Fruit fly (Drosophila melanogaster) whole organism, embryonic: ENCODE measurements around the gene thoc7.

Source experiments
- B-H2 ChIP-seq: fragments of 200-800 bp; sonication (Bioruptor generic); optimal IDR thresholded peaks from 2 replicates; lab custom pipeline; 2018; ENCODE audit warnings: missing biosample characterization, mild to moderate bottlenecking, missing genetic modification characterization
- Blimp-1 ChIP-seq: fragments of 200-800 bp; sonication (Bioruptor generic); optimal IDR thresholded peaks from 3 replicates; lab custom pipeline; 2018; ENCODE audit warnings: missing biosample characterization, missing genetic modification characterization, mild to moderate bottlenecking, moderate library complexity, missing genetic modification reagents
- BtbVII ChIP-seq: fragments of 200-800 bp; sonication (Bioruptor generic); optimal IDR thresholded peaks from 3 replicates; lab custom pipeline; 2017; ENCODE audit warnings: missing biosample characterization, mild to moderate bottlenecking, missing genetic modification characterization
- CG1024 ChIP-seq: fragments of 200-800 bp; sonication (Bioruptor generic); IDR thresholded peaks from 2 replicates; pipeline ENCODE4 v1.3.6; 2022; ENCODE audit warnings: missing biosample characterization, missing genetic modification characterization
- CG11504 ChIP-seq: fragments of 200-800 bp; sonication (Bioruptor generic); optimal IDR thresholded peaks from 3 replicates; lab custom pipeline; 2019; ENCODE audit warnings: missing biosample characterization, mild to moderate bottlenecking, missing genetic modification characterization, moderate library complexity
- CG12071 ChIP-seq: fragments of 200-800 bp; sonication (Bioruptor generic); optimal IDR thresholded peaks from 3 replicates; lab custom pipeline; 2018; ENCODE audit warnings: missing biosample characterization, mild to moderate bottlenecking, missing genetic modification characterization
- CG12155 ChIP-seq: fragments of 200-800 bp; sonication (Bioruptor generic); optimal IDR thresholded peaks from 3 replicates; lab custom pipeline; 2016; ENCODE audit warnings: missing biosample characterization, missing genetic modification characterization
- CG13424 ChIP-seq: fragments of 200-800 bp; sonication (Bioruptor generic); optimal IDR thresholded peaks from 2 replicates; lab custom pipeline; 2019; ENCODE audit warnings: missing biosample characterization, mild to moderate bottlenecking, missing genetic modification characterization, moderate library complexity
- CG14441 ChIP-seq: fragments of 200-800 bp; sonication (Bioruptor generic); IDR thresholded peaks from 2 replicates; pipeline ENCODE4 v1.3.6; 2022; ENCODE audit warnings: missing biosample characterization, missing genetic modification characterization
- CG17568 ChIP-seq: fragments of 200-800 bp; sonication (Bioruptor generic); optimal IDR thresholded peaks from 2 replicates; lab custom pipeline; 2018; ENCODE audit warnings: missing biosample characterization, mild to moderate bottlenecking, missing genetic modification characterization, moderate library complexity
- CG1832 ChIP-seq: fragments of 200-800 bp; sonication (Bioruptor generic); optimal IDR thresholded peaks from 2 replicates; lab custom pipeline; 2017; ENCODE audit warnings: missing biosample characterization, mild to moderate bottlenecking, missing genetic modification characterization, inconsistent platforms
- CG33557 ChIP-seq: fragments of 200-800 bp; sonication (Bioruptor generic); optimal IDR thresholded peaks from 2 replicates; lab custom pipeline; 2019; ENCODE audit warnings: missing biosample characterization, mild to moderate bottlenecking, missing genetic modification characterization, moderate library complexity
- CG4328 ChIP-seq: fragments of 200-800 bp; sonication (Bioruptor generic); optimal IDR thresholded peaks from 3 replicates; lab custom pipeline; 2017; ENCODE audit warnings: missing biosample characterization, missing genetic modification reagents, missing genetic modification characterization
- CG4730 ChIP-seq: fragments of 200-800 bp; sonication (Bioruptor generic); IDR thresholded peaks from 2 replicates; pipeline ENCODE4 v1.3.6; 2022; ENCODE audit warnings: missing biosample characterization, missing genetic modification characterization
- CG4820 ChIP-seq: fragments of 200-800 bp; sonication (Bioruptor generic); optimal IDR thresholded peaks from 3 replicates; lab custom pipeline; 2016; ENCODE audit warnings: missing biosample characterization, missing genetic modification characterization
- CG7556 ChIP-seq: fragments of 200-800 bp; sonication (Bioruptor generic); optimal IDR thresholded peaks from 2 replicates; lab custom pipeline; 2017; ENCODE audit warnings: missing biosample characterization, mild to moderate bottlenecking, missing genetic modification characterization
- CG9876 ChIP-seq: fragments of 200-800 bp; sonication (Bioruptor generic); optimal IDR thresholded peaks from 2 replicates; lab custom pipeline; 2016; ENCODE audit warnings: missing biosample characterization, missing genetic modification characterization
- CG9932 ChIP-seq: fragments of 200-800 bp; sonication (Bioruptor generic); IDR thresholded peaks from 2 replicates; pipeline ENCODE4 v1.3.6; 2022; ENCODE audit warnings: missing biosample characterization, missing genetic modification characterization
- CHES-1-like ChIP-seq: fragments of 200-800 bp; sonication (Bioruptor generic); optimal IDR thresholded peaks from 2 replicates; lab custom pipeline; 2016; ENCODE audit warnings: missing biosample characterization, missing genetic modification characterization
- CrebB ChIP-seq: fragments of 200-800 bp; sonication (Bioruptor generic); optimal IDR thresholded peaks from 3 replicates; lab custom pipeline; 2018; ENCODE audit warnings: missing biosample characterization, mild to moderate bottlenecking, missing genetic modification characterization
- Dip2 ChIP-seq: fragments of 200-800 bp; sonication (Bioruptor generic); IDR thresholded peaks from 2 replicates; pipeline ENCODE4 v1.3.6; 2022; ENCODE audit warnings: missing biosample characterization, missing genetic modification characterization
- Hr78 ChIP-seq, 2 experiments: fragments of 200-800 bp in 1 of 2; fragments of >200 bp in 1 of 2; sonication (Bioruptor generic) in 1 of 2; optimal IDR thresholded peaks; 2 replicates each; lab custom pipeline; 2017 to 2019; ENCODE audit warnings: missing biosample characterization in 2 of 2, missing genetic modification characterization in 2 of 2, mild to moderate bottlenecking in 1 of 2, moderate library complexity in 1 of 2
- Kr ChIP-seq: fragments of 200-800 bp; sonication (Bioruptor generic); optimal IDR thresholded peaks from 2 replicates; lab custom pipeline; 2017; ENCODE audit warnings: missing biosample characterization, mild to moderate bottlenecking, missing genetic modification characterization
- MESR4 ChIP-seq: fragments of 200-800 bp; sonication (Bioruptor generic); optimal IDR thresholded peaks from 2 replicates; lab custom pipeline; 2018; ENCODE audit warnings: missing biosample characterization, mild to moderate bottlenecking, missing genetic modification characterization, moderate library complexity
- Max ChIP-seq: fragments of 200-800 bp; sonication (Bioruptor generic); optimal IDR thresholded peaks from 2 replicates; lab custom pipeline; 2016; ENCODE audit warnings: missing biosample characterization, mild to moderate bottlenecking, missing genetic modification characterization
- Mes4 ChIP-seq: fragments of 200-800 bp; sonication (Bioruptor generic); optimal IDR thresholded peaks from 2 replicates; lab custom pipeline; 2016; ENCODE audit warnings: missing biosample characterization, missing genetic modification characterization
- Nf-YC ChIP-seq: fragments of 200-800 bp; optimal IDR thresholded peaks from 3 replicates; lab custom pipeline; 2019; ENCODE audit warnings: missing biosample characterization, mild to moderate bottlenecking, missing genetic modification characterization, moderate library complexity
- Pdp1 ChIP-seq, 2 experiments: fragments of 200-800 bp; sonication (Bioruptor generic); optimal IDR thresholded peaks; 3 replicates each; lab custom pipeline; 2016; ENCODE audit warnings: missing biosample characterization in 2 of 2, missing genetic modification characterization in 2 of 2, mild to moderate bottlenecking in 1 of 2, moderate library complexity in 1 of 2
- Ravus ChIP-seq: fragments of 200-800 bp; sonication (Bioruptor generic); IDR thresholded peaks from 2 replicates; pipeline ENCODE4 v1.3.6; 2022; ENCODE audit warnings: missing biosample characterization, missing genetic modification characterization
- Sox100B ChIP-seq: fragments of 200-800 bp; sonication (Bioruptor generic); optimal IDR thresholded peaks from 3 replicates; lab custom pipeline; 2018; ENCODE audit warnings: missing biosample characterization, mild to moderate bottlenecking, missing genetic modification characterization
- Stat92E ChIP-seq, 3 experiments: fragments of >200 bp in 2 of 3; fragments of 200-800 bp in 1 of 3; sonication (Bioruptor generic) in 1 of 3; optimal IDR thresholded peaks; 2 replicates each; lab custom pipeline; 2017 to 2019; ENCODE audit warnings: missing biosample characterization in 3 of 3, missing genetic modification characterization in 3 of 3, mild to moderate bottlenecking in 1 of 3, moderate library complexity in 1 of 3
- Taf1 ChIP-seq: fragments of 200-800 bp; sonication (Bioruptor generic); IDR thresholded peaks from 2 replicates; pipeline ENCODE4 v1.3.6; 2022; ENCODE audit warnings: missing biosample characterization, missing genetic modification characterization
- bab2 ChIP-seq: fragments of 200-800 bp; sonication (Bioruptor generic); optimal IDR thresholded peaks from 2 replicates; lab custom pipeline; 2016; ENCODE audit warnings: missing biosample characterization, missing genetic modification characterization
- bigmax ChIP-seq: fragments of 200-800 bp; sonication (Bioruptor generic); optimal IDR thresholded peaks from 2 replicates; lab custom pipeline; 2018; ENCODE audit warnings: missing biosample characterization, mild to moderate bottlenecking, missing genetic modification characterization
- cwo ChIP-seq: fragments of 200-800 bp; sonication (Bioruptor generic); optimal IDR thresholded peaks from 3 replicates; lab custom pipeline; 2017; ENCODE audit warnings: missing biosample characterization, missing genetic modification characterization, mild to moderate bottlenecking, moderate library complexity, missing genetic modification reagents
- dysf ChIP-seq: fragments of 200-800 bp; sonication (Bioruptor generic); IDR thresholded peaks from 3 replicates; pipeline ENCODE4 v1.3.6; 2022; ENCODE audit warnings: missing biosample characterization, missing genetic modification characterization
- eve ChIP-seq, 2 experiments: fragments of >200 bp; optimal IDR thresholded peaks; 2 replicates each; lab custom pipeline; 2017; ENCODE audit warnings: missing biosample characterization in 2 of 2, missing genetic modification characterization in 2 of 2
- klu ChIP-seq: fragments of 200-800 bp; sonication (Bioruptor generic); IDR thresholded peaks from 2 replicates; pipeline ENCODE4 v1.3.6; 2022; ENCODE audit warnings: missing biosample characterization, missing genetic modification characterization
- knrl ChIP-seq: fragments of 200-800 bp; sonication (Bioruptor generic); IDR thresholded peaks from 3 replicates; pipeline ENCODE4 v1.3.6; 2022; ENCODE audit warnings: missing biosample characterization, missing genetic modification characterization; ENCODE audit not compliant: partially characterized antibody
- lola ChIP-seq, 3 experiments: fragments of >200 bp in 2 of 3; fragments of 200-800 bp in 1 of 3; sonication (Bioruptor generic) in 1 of 3; optimal IDR thresholded peaks; 2 replicates each; lab custom pipeline; 2017 to 2019; ENCODE audit warnings: missing biosample characterization in 3 of 3, missing genetic modification characterization in 3 of 3, mild to moderate bottlenecking in 1 of 3, moderate library complexity in 1 of 3
- oc ChIP-seq: fragments of 200-800 bp; sonication (Bioruptor generic); optimal IDR thresholded peaks from 2 replicates; lab custom pipeline; 2018; ENCODE audit warnings: missing biosample characterization, mild to moderate bottlenecking, missing genetic modification characterization, moderate library complexity
- rib ChIP-seq: fragments of 200-800 bp; sonication (Bioruptor generic); IDR thresholded peaks from 2 replicates; pipeline ENCODE4 v1.3.6; 2022; ENCODE audit warnings: missing biosample characterization, missing genetic modification characterization
- slou ChIP-seq: fragments of 200-800 bp; sonication (Bioruptor generic); optimal IDR thresholded peaks from 3 replicates; lab custom pipeline; 2016; ENCODE audit warnings: missing biosample characterization, missing genetic modification characterization
- sqz ChIP-seq: fragments of 200-800 bp; sonication (Bioruptor generic); optimal IDR thresholded peaks from 3 replicates; lab custom pipeline; 2018; ENCODE audit warnings: missing biosample characterization, mild to moderate bottlenecking, missing genetic modification characterization
- tio ChIP-seq: fragments of 200-800 bp; sonication (Bioruptor generic); optimal IDR thresholded peaks from 2 replicates; lab custom pipeline; 2017; ENCODE audit warnings: missing biosample characterization, missing genetic modification characterization, inconsistent platforms
- tll ChIP-seq, 2 experiments: fragments of 200-800 bp in 1 of 2; fragments of >200 bp in 1 of 2; sonication (Bioruptor generic) in 1 of 2; optimal IDR thresholded peaks; 2 replicates each; lab custom pipeline; 2017 to 2019; ENCODE audit warnings: missing biosample characterization in 2 of 2, missing genetic modification characterization in 2 of 2, mild to moderate bottlenecking in 1 of 2, moderate library complexity in 1 of 2
- tna ChIP-seq: fragments of 200-800 bp; sonication (Bioruptor generic); IDR thresholded peaks from 2 replicates; pipeline ENCODE4 v1.3.6; 2022; ENCODE audit warnings: missing biosample characterization, missing genetic modification characterization; ENCODE audit not compliant: partially characterized antibody
- zen ChIP-seq: fragments of 200-800 bp; sonication (Bioruptor generic); optimal IDR thresholded peaks from 3 replicates; lab custom pipeline; 2018; ENCODE audit warnings: missing biosample characterization, mild to moderate bottlenecking, missing genetic modification characterization, moderate library complexity

The thoc7 gene

DNA sequence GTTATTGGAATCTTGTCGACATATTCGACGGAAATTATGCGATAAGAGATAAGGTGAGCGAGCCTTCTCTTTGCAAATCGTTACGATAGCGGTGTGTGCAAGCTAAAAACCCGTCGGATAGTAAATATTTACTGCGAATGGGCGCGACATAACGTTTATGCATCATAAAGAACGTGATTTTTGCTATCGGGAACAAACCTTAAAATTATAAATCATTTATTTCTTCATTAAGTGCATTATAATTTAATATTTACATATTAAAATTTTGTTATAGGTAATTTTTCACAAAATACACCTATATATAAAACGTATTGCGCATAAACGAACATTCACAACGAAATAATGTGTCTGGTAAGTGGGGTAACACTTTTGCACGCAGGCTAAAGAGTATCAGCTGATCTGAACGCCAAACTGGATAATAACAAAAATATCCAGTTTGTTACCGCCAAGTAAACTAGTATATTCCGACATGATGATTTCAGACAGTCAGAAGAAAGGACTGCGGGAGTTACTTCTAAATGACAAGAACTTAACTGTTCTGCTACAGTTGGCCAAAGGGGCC, 6.7 kb downstream of the thoc7 start, which contains the start of the genes Gk1 and CG13876 (continued):
- TF ChIP-seq CG14441 (GFP tag; lab: Robert Waterston, UW) = peak; percentile 90
- TF ChIP-seq CHES-1-like (GFP tag; lab: Kevin White, UChicago) = peak; percentile 27
- no peak for TF ChIP-seq Dip2
- TF ChIP-seq Kr (GFP tag; lab: Kevin White, UChicago) = no peak
- TF ChIP-seq tll (GFP tag; optimal IDR thresholded peaks at IDR 0.05; lab: Kevin White, UChicago) = peak in 1 of 2 experiments; percentile 62
- TF ChIP-seq Nf-YC (tag; lab: Kevin White, UChicago) = peak; percentile 90
- peak; percentile 94 for TF ChIP-seq CG4328 (GFP tag; lab: Kevin White, UChicago)
- peak; percentile 100 for TF ChIP-seq CG4820
- peak; percentile 93 for TF ChIP-seq Blimp-1 (GFP tag; lab: Kevin White, UChicago)
- TF ChIP-seq CG4730 (GFP tag; lab: Robert Waterston, UW) = peak; percentile 85
- peak; percentile 77 for TF ChIP-seq Ravus
- peak; percentile 97 for TF ChIP-seq zen (tag; lab: Kevin White, UChicago)
- TF ChIP-seq Max (GFP tag; lab: Kevin White, UChicago) = peak; percentile 90
- peak in 1 of 3 experiments; percentile 94 for TF ChIP-seq lola (GFP tag; optimal IDR thresholded peaks at IDR 0.05; lab: Kevin White, UChicago)
- no peak for TF ChIP-seq CG9876
- peak; percentile 97 for TF ChIP-seq B-H2 (GFP tag; lab: Kevin White, UChicago)
- peak; percentile 71 for TF ChIP-seq bigmax (GFP tag; lab: Kevin White, UChicago)
- TF ChIP-seq cwo (GFP tag; lab: Kevin White, UChicago) = peak; percentile 92
- peak; percentile 92 for TF ChIP-seq CG12155 (GFP tag; lab: Kevin White, UChicago)
- no peak for TF ChIP-seq Hr78 (GFP tag; optimal IDR thresholded peaks at IDR 0.05; lab: Kevin White, UChicago)
- TF ChIP-seq CG12071 (GFP tag; lab: Kevin White, UChicago) = peak; percentile 88
- peak; percentile 95 for TF ChIP-seq CG7556 (GFP tag; lab: Kevin White, UChicago)
- peak; percentile 95 for TF ChIP-seq dysf (GFP tag; lab: Robert Waterston, UW)
- peak; percentile 92 for TF ChIP-seq CG33557 (GFP tag; lab: Kevin White, UChicago)
- peak; percentile 98 for TF ChIP-seq CG13424 (tag; lab: Kevin White, UChicago)
- peak; percentile 86 for TF ChIP-seq Taf1 (GFP tag; lab: Robert Waterston, UW)
- TF ChIP-seq sqz (GFP tag; lab: Kevin White, UChicago) = peak; percentile 94
- no peak for TF ChIP-seq tna (GFP tag; lab: Robert Waterston, UW)
- no peak for TF ChIP-seq eve (GFP tag; optimal IDR thresholded peaks at IDR 0.05; lab: Kevin White, UChicago)
- peak; percentile 94 for TF ChIP-seq rib (GFP tag; lab: Robert Waterston, UW)
- no peak for TF ChIP-seq CG17568
- TF ChIP-seq oc (tag; lab: Kevin White, UChicago) = peak; percentile 95
- TF ChIP-seq CG9932 = peak; percentile 91
- TF ChIP-seq tio (GFP tag; lab: Kevin White, UChicago) = no peak
- TF ChIP-seq knrl = no peak; the same call in 2 of the 3 replicates
- TF ChIP-seq Pdp1 (GFP tag; optimal IDR thresholded peaks at IDR 0.05; lab: Kevin White, UChicago) = peak; percentile 48 to 81
- no peak for TF ChIP-seq CG1832 (GFP tag; lab: Kevin White, UChicago)
- peak; percentile 42 for TF ChIP-seq bab2 (GFP tag; lab: Kevin White, UChicago)
- TF ChIP-seq CG11504 (tag; lab: Kevin White, UChicago) = peak; percentile 95
- peak; percentile 74 for TF ChIP-seq CG1024
- peak; percentile 83; the same call in 1 of the 2 replicates for TF ChIP-seq klu (GFP tag; lab: Robert Waterston, UW)
- TF ChIP-seq BtbVII (GFP tag; lab: Kevin White, UChicago) = peak; percentile 97
- TF ChIP-seq CrebB (tag; lab: Kevin White, UChicago) = peak; percentile 96
- peak; percentile 72 for TF ChIP-seq slou
- peak; percentile 48 for TF ChIP-seq MESR4 (GFP tag; lab: Kevin White, UChicago)
- no peak for TF ChIP-seq Mes4 (GFP tag; lab: Kevin White, UChicago)
- peak in 1 of 3 experiments; percentile 70 for TF ChIP-seq Stat92E (GFP tag; optimal IDR thresholded peaks at IDR 0.05; lab: Kevin White, UChicago)
- no peak for TF ChIP-seq Sox100B
